Worm (Caenorhabditis elegans): Measurements from ENCODE around the gene ttbk-8.2.

Gene ttbk-8.2

DNA sequence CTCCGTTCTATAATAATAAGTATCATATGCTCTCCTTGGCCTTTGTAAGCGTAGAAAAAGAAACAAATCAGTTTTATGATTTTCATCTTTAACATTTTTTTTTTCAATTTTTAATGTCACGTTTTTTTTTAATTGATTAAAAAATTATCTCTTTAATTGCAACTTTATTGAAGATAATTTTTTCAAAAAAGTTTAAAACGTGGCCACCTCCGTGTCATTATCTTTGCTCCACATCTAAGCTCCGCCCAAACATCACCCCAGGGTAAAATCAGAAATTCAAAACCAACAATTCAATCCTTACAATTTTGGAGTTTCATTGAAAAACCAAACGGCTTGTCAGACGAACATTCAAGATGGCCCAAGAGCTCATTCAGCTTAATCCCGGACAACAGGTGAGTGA is at the start of gene ttbk-8.2:
ttbk-8.2 (plus strand) TSS at position 301 of the 400 bp plus-strand sequence.
- TF ChIP-seq jun-1 (tag; optimal IDR thresholded peaks at IDR 0.05) (no peak), aly-2 (tag; optimal IDR thresholded peaks at IDR 0.05) (no peak), lin-15B (tag; optimal IDR thresholded peaks at IDR 0.05) (no peak), tbx-2 (tag; optimal IDR thresholded peaks at IDR 0.05) (no peak), nhr-28 (tag; optimal IDR thresholded peaks at IDR 0.05) (no peak), hmg-11 (tag; optimal IDR thresholded peaks at IDR 0.05) (no peak), nhr-237 (tag; optimal IDR thresholded peaks at IDR 0.05) (no peak), nhr-12 (tag; optimal IDR thresholded peaks at IDR 0.05) (no peak), nhr-67 (tag; optimal IDR thresholded peaks at IDR 0.05) (no peak), fkh-10 (GFP tag; optimal IDR thresholded peaks at IDR 0.05) (no peak), ztf-11 (tag; optimal IDR thresholded peaks at IDR 0.05) (no peak), nhr-43 (tag; optimal IDR thresholded peaks at IDR 0.05; ENCODE audit: poor library complexity, severe bottlenecking) (no peak), pqm-1 (tag; optimal IDR thresholded peaks at IDR 0.05) (no peak), nhr-77 (tag; optimal IDR thresholded peaks at IDR 0.05) (no peak), ZK546.5 (tag; optimal IDR thresholded peaks at IDR 0.05) (no peak), zag-1 (tag; optimal IDR thresholded peaks at IDR 0.05) (no peak), ceh-9 (tag; optimal IDR thresholded peaks at IDR 0.05) (no peak), lsy-12 (tag; optimal IDR thresholded peaks at IDR 0.05) (no peak), snpc-4 (tag; optimal IDR thresholded peaks at IDR 0.05) (no peak)

DNA sequence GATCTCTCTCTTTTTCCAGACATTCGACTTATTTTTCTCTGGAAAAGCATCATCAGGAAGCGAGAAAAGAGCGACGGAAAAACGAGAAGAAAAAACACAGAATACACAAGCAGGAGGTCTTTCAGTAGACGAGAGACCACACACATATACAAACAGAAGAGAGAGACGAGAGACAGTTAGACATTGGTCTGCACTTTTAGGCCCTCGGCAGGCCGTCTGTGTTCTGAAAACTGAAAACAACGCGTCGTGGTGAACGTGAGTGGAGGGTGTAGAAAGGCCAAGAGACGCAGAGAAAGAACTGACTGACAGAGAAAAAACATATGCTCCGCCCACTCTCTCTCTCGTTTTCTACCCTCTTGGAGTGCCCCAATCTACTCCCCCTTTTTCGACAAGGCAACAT is 49.5 kb upstream of the ttbk-8.2 start:
- TF ChIP-seq nfya-1 (tag; optimal IDR thresholded peaks at IDR 0.05; ENCODE audit: insufficient read depth) (peak; percentile 77), pha-4 (tag; optimal IDR thresholded peaks at IDR 0.05) (peak; percentile 19), lin-15B (tag; optimal IDR thresholded peaks at IDR 0.05) (peak; percentile 13), daf-12 (tag; optimal IDR thresholded peaks at IDR 0.05) (no peak), elt-2 (tag; optimal IDR thresholded peaks at IDR 0.05) (peak; percentile 43), jun-1 (tag; optimal IDR thresholded peaks at IDR 0.05) (peak; percentile 38), tbx-2 (tag; optimal IDR thresholded peaks at IDR 0.05) (no peak), nhr-67 (tag; optimal IDR thresholded peaks at IDR 0.05) (no peak), lin-39 (tag; optimal IDR thresholded peaks at IDR 0.05) (peak; percentile 35), pqm-1 (tag; optimal IDR thresholded peaks at IDR 0.05) (peak; percentile 78), hmg-11 (tag; optimal IDR thresholded peaks at IDR 0.05) (peak; percentile 74), nhr-43 (tag; optimal IDR thresholded peaks at IDR 0.05; ENCODE audit: poor library complexity, severe bottlenecking) (peak; percentile 6), elt-1 (tag; optimal IDR thresholded peaks at IDR 0.05) (peak; percentile 3), skn-1 (tag; optimal IDR thresholded peaks at IDR 0.05) (no peak), mml-1 (tag; optimal IDR thresholded peaks at IDR 0.05) (no peak)

DNA sequence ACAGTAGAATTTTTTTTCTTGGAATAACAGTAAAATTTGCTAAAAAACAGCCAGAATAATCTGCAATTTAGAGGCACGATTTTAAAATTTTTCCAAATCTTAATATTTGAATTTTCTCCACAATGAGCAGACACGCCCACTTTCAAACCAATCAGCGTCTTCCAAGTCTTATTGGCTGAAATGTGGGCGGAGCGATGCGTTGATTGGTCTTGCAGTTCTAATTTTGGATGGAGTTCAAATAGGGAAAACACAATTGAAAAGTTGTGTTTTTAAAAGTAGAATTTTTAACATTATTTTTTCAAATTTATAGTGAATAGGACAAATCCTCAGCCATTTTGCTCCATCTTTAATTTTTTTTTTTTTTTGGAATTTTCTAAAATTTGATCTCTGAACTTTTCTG is 49.0 kb upstream of the ttbk-8.2 start:
- TF ChIP-seq nfya-1 (tag; optimal IDR thresholded peaks at IDR 0.05; ENCODE audit: insufficient read depth) (peak; percentile 96), unc-62 (GFP tag; optimal IDR thresholded peaks at IDR 0.05) (no peak)

DNA sequence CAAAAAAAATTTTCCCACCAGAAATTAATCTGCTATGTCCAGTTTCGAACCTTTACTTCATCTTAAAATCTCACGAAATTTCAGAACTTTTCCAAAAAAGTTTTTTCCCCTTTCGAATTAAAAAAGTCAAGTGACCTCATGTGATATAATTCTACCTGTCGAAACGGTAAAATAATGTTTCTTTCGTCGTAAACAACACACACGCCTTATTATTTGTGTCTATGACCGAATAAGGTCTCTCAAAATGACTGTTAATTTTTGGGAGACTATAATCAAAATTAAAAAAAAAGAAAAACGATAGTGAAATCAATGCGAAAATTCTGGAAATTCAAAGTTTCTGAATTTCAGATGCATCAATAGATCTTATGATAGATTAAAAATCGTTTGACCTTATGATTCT is 48.5 kb upstream of the ttbk-8.2 start:
- no peak for TF ChIP-seq nhr-23 (tag; optimal IDR thresholded peaks at IDR 0.05)
- TF ChIP-seq elt-2 (tag; optimal IDR thresholded peaks at IDR 0.05), result no peak
- no peak for TF ChIP-seq nhr-28 (tag; optimal IDR thresholded peaks at IDR 0.05)
- no peak for TF ChIP-seq egl-5 (tag; optimal IDR thresholded peaks at IDR 0.05)
- TF ChIP-seq elt-1 (tag; optimal IDR thresholded peaks at IDR 0.05), result no peak

DNA sequence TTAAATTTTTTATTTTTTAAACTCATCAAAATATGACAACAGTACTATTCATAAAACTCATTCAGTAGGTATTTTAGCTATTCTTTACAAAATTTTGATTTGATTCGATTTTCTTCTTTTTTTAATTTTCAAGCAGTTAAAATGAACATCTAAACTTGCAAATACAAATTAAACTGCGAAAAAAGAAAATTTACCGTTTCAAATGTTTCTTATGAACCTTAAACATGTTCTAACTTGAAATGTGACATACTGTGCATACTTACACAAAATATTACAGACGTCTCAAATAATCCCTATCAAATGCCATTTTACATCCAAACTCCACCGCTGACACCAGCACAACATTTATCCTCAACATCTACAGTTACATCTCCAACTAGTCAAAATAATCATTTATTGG is 47.3 kb upstream of the ttbk-8.2 start, which contains the start of gene fkh-7:
fkh-7 (plus strand) TSS at position 301 of the 400 bp plus-strand sequence.
- TF ChIP-seq ceh-16 (tag; optimal IDR thresholded peaks at IDR 0.05), result no peak
- TF ChIP-seq nhr-77 (tag; optimal IDR thresholded peaks at IDR 0.05), result no peak
- no peak for TF ChIP-seq ceh-9 (tag; optimal IDR thresholded peaks at IDR 0.05)
- no peak for TF ChIP-seq sea-2 (GFP tag; optimal IDR thresholded peaks at IDR 0.05)
- no peak for TF ChIP-seq zag-1 (tag; optimal IDR thresholded peaks at IDR 0.05)
- TF ChIP-seq ama-1 (optimal IDR thresholded peaks at IDR 0.05), result no peak
- no peak for TF ChIP-seq mml-1 (tag; optimal IDR thresholded peaks at IDR 0.05)
- TF ChIP-seq elt-2 (tag; optimal IDR thresholded peaks at IDR 0.05), result no peak
- no peak for TF ChIP-seq nhr-11 (tag; optimal IDR thresholded peaks at IDR 0.05)
- TF ChIP-seq elt-1 (tag; optimal IDR thresholded peaks at IDR 0.05), result no peak
- TF ChIP-seq ztf-4 (tag; optimal IDR thresholded peaks at IDR 0.05), result no peak
- no peak for TF ChIP-seq aly-2 (tag; optimal IDR thresholded peaks at IDR 0.05)
- TF ChIP-seq nhr-23 (tag; optimal IDR thresholded peaks at IDR 0.05), result no peak
- no peak for TF ChIP-seq lsy-12 (tag; optimal IDR thresholded peaks at IDR 0.05)
- TF ChIP-seq egl-5 (tag; optimal IDR thresholded peaks at IDR 0.05), result no peak
- no peak for TF ChIP-seq lin-39 (tag; optimal IDR thresholded peaks at IDR 0.05)
- no peak for TF ChIP-seq nhr-237 (tag; optimal IDR thresholded peaks at IDR 0.05)
- no peak for TF ChIP-seq ceh-82 (tag; optimal IDR thresholded peaks at IDR 0.05)
- no peak for TF ChIP-seq snpc-4 (tag; optimal IDR thresholded peaks at IDR 0.05)

Data from whole organism, L3 larva.